Worm (Caenorhabditis elegans): Measurements from ENCODE around the gene ceh-38.
A peak's percentile ranks its signal among the peaks of the same experiment; 100 is the strongest.

The ceh-38 gene

DNA sequence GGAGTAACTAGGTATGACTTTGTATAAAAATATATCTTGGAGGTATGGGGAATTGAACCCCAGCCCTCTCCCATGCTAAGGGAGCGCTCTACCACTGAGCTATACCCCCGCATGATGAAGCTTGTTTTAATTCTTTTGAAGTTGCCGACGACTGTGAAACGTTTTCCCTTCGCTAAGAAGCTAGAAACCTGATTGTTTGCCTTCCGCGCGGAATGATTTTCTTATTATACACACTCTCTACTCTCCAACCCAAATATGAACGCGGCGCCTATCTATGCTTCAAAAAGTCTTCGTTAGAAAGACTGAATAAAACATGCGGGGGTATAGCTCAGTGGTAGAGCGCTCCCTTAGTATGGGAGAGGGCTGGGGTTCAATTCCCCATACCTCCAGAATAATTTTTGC is 51.6 kb downstream of the ceh-38 start:
- TF ChIP-seq nhr-28 (tag; optimal IDR thresholded peaks at IDR 0.05) (no peak), ces-1 (GFP tag; optimal IDR thresholded peaks at IDR 0.05) (no peak), Y75B8A.6 (GFP tag; IDR thresholded peaks at IDR 0.05) (no peak), ceh-82 (tag; optimal IDR thresholded peaks at IDR 0.05) (no peak), nhr-237 (tag; optimal IDR thresholded peaks at IDR 0.05) (no peak), daf-12 (tag; optimal IDR thresholded peaks at IDR 0.05) (no peak), Y5F2A.4 (GFP tag; optimal IDR thresholded peaks at IDR 0.05) (peak; percentile 60), fkh-10 (GFP tag; optimal IDR thresholded peaks at IDR 0.05) (no peak), rbr-2 (tag; optimal IDR thresholded peaks at IDR 0.05) (peak; percentile 37), lsy-2 (tag; optimal IDR thresholded peaks at IDR 0.05) (peak in 1 of 2 experiments; percentile 25), lin-13 (GFP tag; optimal IDR thresholded peaks at IDR 0.05) (peak; percentile 51), lir-3 (tag; optimal IDR thresholded peaks at IDR 0.05) (peak; percentile 53), T20F7.1 (GFP tag; optimal IDR thresholded peaks at IDR 0.05) (peak; percentile 43), ztf-7 (tag; optimal IDR thresholded peaks at IDR 0.05) (no peak), D1046.2 (GFP tag; IDR thresholded peaks at IDR 0.05) (0 out of 2 replicates have a peak, but pooled peaks have one; percentile 7), lim-7 (GFP tag; IDR thresholded peaks at IDR 0.05) (peak; percentile 61; the same call in 1 of the 2 replicates), lin-1 (GFP tag; IDR thresholded peaks at IDR 0.05) (0 out of 2 replicates have a peak, but pooled peaks have one; percentile 31), nhr-41 (GFP tag; IDR thresholded peaks at IDR 0.05) (no peak; the same call in 1 of the 2 replicates), zag-1 (tag; optimal IDR thresholded peaks at IDR 0.05) (no peak), nhr-102 (tag; optimal IDR thresholded peaks at IDR 0.05) (peak; percentile 47), ZK546.5 (tag; optimal IDR thresholded peaks at IDR 0.05) (no peak), aha-1 (tag) (no peak), skn-1 (tag; optimal IDR thresholded peaks at IDR 0.05) (no peak), unc-39 (tag; optimal IDR thresholded peaks at IDR 0.05) (no peak), vab-7 (GFP tag; IDR thresholded peaks at IDR 0.05) (no peak; the same call in 1 of the 2 replicates), T26A8.4 (GFP tag; IDR thresholded peaks at IDR 0.05) (peak; percentile 75), mxl-3 (GFP tag; optimal IDR thresholded peaks at IDR 0.05) (no peak), dmd-6 (GFP tag; IDR thresholded peaks at IDR 0.05) (peak; percentile 21; the same call in 1 of the 2 replicates), hlh-30 (tag; optimal IDR thresholded peaks at IDR 0.05; ENCODE audit: insufficient read depth) (peak; percentile 30), F37D6.2 (tag; optimal IDR thresholded peaks at IDR 0.05) (no peak), gei-8 (GFP tag; optimal IDR thresholded peaks at IDR 0.05) (no peak), arid-1 (GFP tag; conservative IDR thresholded peaks at IDR 0.05) (peak; percentile 41; the same call in 1 of the 2 replicates), hmg-1.1 (GFP tag; IDR thresholded peaks at IDR 0.05) (peak; percentile 49; the same call in 1 of the 2 replicates), set-16 (GFP tag; IDR thresholded peaks at IDR 0.05) (no peak), lin-39 (tag; optimal IDR thresholded peaks at IDR 0.05) (no peak), egl-27 (tag; optimal IDR thresholded peaks at IDR 0.05) (no peak), F10B5.3 (tag; optimal IDR thresholded peaks at IDR 0.05) (no peak), jun-1 (tag; optimal IDR thresholded peaks at IDR 0.05) (no peak), ama-1 (optimal IDR thresholded peaks at IDR 0.05) (no peak), Y105C5A.15 (GFP tag; IDR thresholded peaks at IDR 0.05) (no peak), aly-2 (tag; optimal IDR thresholded peaks at IDR 0.05) (no peak), R02D3.7 (tag; optimal IDR thresholded peaks at IDR 0.05) (no peak), mdt-29 (GFP tag; IDR thresholded peaks at IDR 0.05) (peak; percentile 46; the same call in 1 of the 2 replicates), Y48G9A.11 (GFP tag; IDR thresholded peaks at IDR 0.05) (0 out of 2 replicates have a peak, but pooled peaks have one; percentile 24), ceh-32 (tag; optimal IDR thresholded peaks at IDR 0.05; ENCODE audit: poor library complexity) (peak; percentile 24), spr-3 (GFP tag; optimal IDR thresholded peaks at IDR 0.05) (peak; percentile 73), tra-1 (GFP tag; IDR thresholded peaks at IDR 0.05) (no peak), cey-2 (tag; optimal IDR thresholded peaks at IDR 0.05; ENCODE audit: borderline replicate concordance, insufficient read depth) (no peak), mes-2 (tag; optimal IDR thresholded peaks at IDR 0.05; ENCODE audit: poor library complexity, severe bottlenecking) (peak; percentile 25), ceh-20 (GFP tag; IDR thresholded peaks at IDR 0.05) (0 out of 2 replicates have a peak, but pooled peaks have one; percentile 24), ZK337.2 (GFP tag; IDR thresholded peaks at IDR 0.05) (no peak)

All from whole organism, L4 larva.